Worm (Caenorhabditis elegans) whole organism, mixed stage, embryonic: ENCODE data around the gene F53F4.11.

Source experiments
- ceh-83 ChIP-seq: fragments of 200-800 bp; sonication (Bioruptor generic); optimal IDR thresholded peaks from 2 replicates; lab custom pipeline; 2018; ENCODE audit warnings: mild to moderate bottlenecking, missing genetic modification characterization, missing compliant biosample characterization
- elt-3 ChIP-seq: fragments of 150-350 bp; optimal IDR thresholded peaks from 2 replicates; lab custom pipeline; 2014; ENCODE audit warnings: missing biosample characterization, missing genetic modification characterization
- ham-2 ChIP-seq: fragments of 200-800 bp; sonication (Bioruptor generic); optimal IDR thresholded peaks from 2 replicates; lab custom pipeline; 2018; ENCODE audit warnings: mild to moderate bottlenecking, missing genetic modification characterization, missing compliant biosample characterization
- mep-1 ChIP-seq: fragments of 150-350 bp; optimal IDR thresholded peaks from 2 replicates; lab custom pipeline; 2017; ENCODE audit warnings: missing biosample characterization, missing genetic modification reagents, missing genetic modification characterization, inconsistent platforms
- nhr-12 ChIP-seq: fragments of 150-350 bp; optimal IDR thresholded peaks from 2 replicates; lab custom pipeline; 2014; ENCODE audit warnings: missing biosample characterization, missing genetic modification characterization
- nhr-28 ChIP-seq: fragments of 150-350 bp; optimal IDR thresholded peaks from 2 replicates; lab custom pipeline; 2014; ENCODE audit warnings: missing biosample characterization, missing genetic modification characterization
- nhr-76 ChIP-seq: sonication (generic microtip); optimal IDR thresholded peaks from 2 replicates; lab custom pipeline; 2017; ENCODE audit warnings: missing biosample characterization, missing genetic modification characterization
- snpc-4 ChIP-seq: fragments of 150-350 bp; optimal IDR thresholded peaks from 2 replicates; lab custom pipeline; 2014; ENCODE audit warnings: missing biosample characterization, missing genetic modification characterization
- ztf-11 ChIP-seq: fragments of 150-350 bp; optimal IDR thresholded peaks from 2 replicates; lab custom pipeline; 2014; ENCODE audit warnings: missing biosample characterization, missing genetic modification characterization

DNA sequence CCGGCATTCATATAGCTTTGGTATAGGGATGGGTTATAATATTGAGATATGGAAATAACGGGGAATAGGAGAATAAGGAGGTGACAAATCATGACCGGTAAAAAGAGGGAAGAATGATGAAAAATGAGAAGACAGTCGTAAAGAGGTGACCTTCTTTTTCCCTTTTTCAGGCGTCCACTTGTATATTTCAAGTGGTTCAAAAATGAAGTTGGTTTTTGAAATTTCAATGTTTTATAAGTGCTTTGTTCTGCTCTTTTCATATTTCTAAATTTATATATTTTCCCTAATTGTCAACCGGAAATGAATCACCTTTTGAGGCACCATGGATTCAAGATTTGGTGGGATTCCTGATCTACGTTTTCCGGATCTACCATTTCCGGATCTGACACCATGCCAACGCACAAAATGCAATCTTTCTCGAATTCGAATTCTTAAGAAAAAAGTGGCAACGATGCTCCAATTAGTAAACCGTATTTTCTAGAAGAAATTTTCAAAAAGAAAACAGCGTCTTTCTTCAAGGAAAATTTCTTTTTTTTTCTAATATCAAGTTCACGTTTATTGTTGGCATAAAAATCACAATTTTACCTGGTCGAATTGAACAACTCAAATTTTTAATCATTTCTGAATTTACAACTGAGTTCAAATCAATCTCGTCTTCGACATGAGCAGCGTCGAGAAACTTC is 34.7 kb downstream of the F53F4.11 start, which contains the start of the genes F53F4.2 and F53F4.18:
- TF ChIP-seq nhr-76 (tag; lab: Kevin White, UChicago) = no peak
- no peak for TF ChIP-seq nhr-12 (tag; lab: Kevin White, UChicago)
- TF ChIP-seq snpc-4 (tag; lab: Kevin White, UChicago) = no peak
- no peak for TF ChIP-seq elt-3 (tag; lab: Kevin White, UChicago)
- no peak for TF ChIP-seq mep-1 (tag; lab: Kevin White, UChicago)
- TF ChIP-seq ceh-83 (GFP tag; lab: Kevin White, UChicago) = no peak
- no peak for TF ChIP-seq nhr-28
- no peak for TF ChIP-seq ham-2 (GFP tag; lab: Kevin White, UChicago)
- no peak for TF ChIP-seq ztf-11 (tag; lab: Kevin White, UChicago)
